Fruit fly (Drosophila melanogaster) whole organism, embryonic: ENCODE results near the gene CG15772.
A peak's percentile ranks its signal among the peaks of the same experiment; 100 is the strongest.

Experiments used
- B-H1 ChIP-seq: fragments of 200-800 bp; sonication (Bioruptor generic); IDR thresholded peaks from 3 replicates; pipeline ENCODE4 v1.3.6; 2022; ENCODE audit warnings: missing biosample characterization, missing genetic modification characterization
- Blimp-1 ChIP-seq: fragments of 200-800 bp; sonication (Bioruptor generic); optimal IDR thresholded peaks from 3 replicates; lab custom pipeline; 2018; ENCODE audit warnings: missing biosample characterization, missing genetic modification characterization, mild to moderate bottlenecking, moderate library complexity, missing genetic modification reagents
- BtbVII ChIP-seq: fragments of 200-800 bp; sonication (Bioruptor generic); optimal IDR thresholded peaks from 3 replicates; lab custom pipeline; 2017; ENCODE audit warnings: missing biosample characterization, mild to moderate bottlenecking, missing genetic modification characterization
- CG11560 ChIP-seq: fragments of 200-800 bp; sonication (Bioruptor generic); IDR thresholded peaks from 3 replicates; pipeline ENCODE4 v1.3.6; 2022; ENCODE audit warnings: missing biosample characterization, missing genetic modification characterization
- CG11696 ChIP-seq: fragments of 200-800 bp; sonication (Bioruptor generic); IDR thresholded peaks from 2 replicates; pipeline ENCODE4 v1.3.6; 2022; ENCODE audit warnings: missing biosample characterization, missing genetic modification characterization
- CG12942 ChIP-seq: fragments of 200-800 bp; sonication (Bioruptor generic); optimal IDR thresholded peaks from 3 replicates; lab custom pipeline; 2016; ENCODE audit warnings: missing biosample characterization, missing genetic modification characterization
- CG14710 ChIP-seq: fragments of 200-800 bp; sonication (Bioruptor generic); optimal IDR thresholded peaks from 3 replicates; lab custom pipeline; 2019; ENCODE audit warnings: missing biosample characterization, mild to moderate bottlenecking, missing genetic modification characterization, moderate library complexity
- CG17186 ChIP-seq: fragments of 200-800 bp; sonication (Bioruptor generic); optimal IDR thresholded peaks from 3 replicates; lab custom pipeline; 2017; ENCODE audit warnings: missing biosample characterization, missing genetic modification reagents, missing genetic modification characterization
- CG17359 ChIP-seq: fragments of 200-800 bp; sonication (Bioruptor generic); optimal IDR thresholded peaks from 3 replicates; lab custom pipeline; 2018; ENCODE audit warnings: missing biosample characterization, mild to moderate bottlenecking, missing genetic modification characterization, moderate library complexity
- CG17361 ChIP-seq: fragments of 200-800 bp; sonication (Bioruptor generic); IDR thresholded peaks from 3 replicates; pipeline ENCODE4 v1.3.6; 2022; ENCODE audit warnings: missing biosample characterization, missing genetic modification characterization
- CG18476 ChIP-seq: fragments of 200-800 bp; sonication (Bioruptor generic); optimal IDR thresholded peaks from 2 replicates; lab custom pipeline; 2016; ENCODE audit warnings: missing biosample characterization, mild to moderate bottlenecking, missing genetic modification characterization
- CG2120 ChIP-seq: fragments of 200-800 bp; sonication (Bioruptor generic); optimal IDR thresholded peaks from 3 replicates; lab custom pipeline; 2016; ENCODE audit warnings: missing biosample characterization, missing genetic modification characterization
- CG2875 ChIP-seq: fragments of 200-800 bp; sonication (Bioruptor generic); optimal IDR thresholded peaks from 2 replicates; lab custom pipeline; 2017; ENCODE audit warnings: missing biosample characterization, mild to moderate bottlenecking, missing genetic modification characterization, missing genetic modification reagents
- CG30431 ChIP-seq: fragments of 200-800 bp; sonication (Bioruptor generic); optimal IDR thresholded peaks from 2 replicates; lab custom pipeline; 2017; ENCODE audit warnings: missing biosample characterization, missing genetic modification characterization
- CG32767 ChIP-seq: fragments of 200-800 bp; sonication (Bioruptor generic); IDR thresholded peaks from 2 replicates; pipeline ENCODE4 v1.3.6; 2022; ENCODE audit warnings: missing biosample characterization, missing genetic modification characterization
- CG42726 ChIP-seq: fragments of 200-800 bp; sonication (Bioruptor generic); IDR thresholded peaks from 2 replicates; pipeline ENCODE4 v1.3.6; 2022; ENCODE audit warnings: missing biosample characterization, missing genetic modification characterization; ENCODE audit not compliant: partially characterized antibody
- CG4328 ChIP-seq: fragments of 200-800 bp; sonication (Bioruptor generic); optimal IDR thresholded peaks from 3 replicates; lab custom pipeline; 2017; ENCODE audit warnings: missing biosample characterization, missing genetic modification reagents, missing genetic modification characterization
- CG8944 ChIP-seq: fragments of 200-800 bp; sonication (Bioruptor generic); optimal IDR thresholded peaks from 3 replicates; lab custom pipeline; 2016; ENCODE audit warnings: missing biosample characterization, missing genetic modification characterization
- CG9817 ChIP-seq: fragments of 200-800 bp; sonication (Bioruptor generic); optimal IDR thresholded peaks from 2 replicates; lab custom pipeline; 2018; ENCODE audit warnings: missing biosample characterization, mild to moderate bottlenecking, missing genetic modification characterization, moderate library complexity
- Chrac-16 ChIP-seq: fragments of 200-800 bp; sonication (Bioruptor generic); optimal IDR thresholded peaks from 3 replicates; lab custom pipeline; 2016; ENCODE audit warnings: missing biosample characterization, missing genetic modification characterization
- CkIIα-i1 ChIP-seq: fragments of 200-800 bp; sonication (Bioruptor generic); IDR thresholded peaks from 2 replicates; pipeline ENCODE4 v1.3.6; 2022; ENCODE audit warnings: missing biosample characterization, missing genetic modification characterization
- Ets97D ChIP-seq: fragments of 200-800 bp; sonication (Bioruptor generic); optimal IDR thresholded peaks from 3 replicates; lab custom pipeline; 2016; ENCODE audit warnings: missing biosample characterization, missing genetic modification characterization
- Fer3 ChIP-seq: fragments of 200-800 bp; sonication (Bioruptor generic); optimal IDR thresholded peaks from 2 replicates; lab custom pipeline; 2018; ENCODE audit warnings: missing biosample characterization, mild to moderate bottlenecking, missing genetic modification characterization, moderate library complexity
- HmgD ChIP-seq: fragments of 200-800 bp; sonication (Bioruptor generic); optimal IDR thresholded peaks from 3 replicates; lab custom pipeline; 2016; ENCODE audit warnings: missing biosample characterization, missing genetic modification characterization
- MBD-R2 ChIP-seq: fragments of 200-800 bp; sonication (Bioruptor generic); IDR thresholded peaks from 2 replicates; pipeline ENCODE4 v1.3.6; 2022; ENCODE audit warnings: missing biosample characterization, missing genetic modification characterization
- Mad ChIP-seq: fragments of 200-800 bp; sonication (Bioruptor generic); optimal IDR thresholded peaks from 2 replicates; lab custom pipeline; 2016; ENCODE audit warnings: missing biosample characterization, missing genetic modification characterization
- Optix ChIP-seq: fragments of 200-800 bp; sonication (Bioruptor generic); IDR thresholded peaks from 3 replicates; pipeline ENCODE4 v1.3.6; 2022; ENCODE audit warnings: missing biosample characterization, missing genetic modification characterization
- Rx ChIP-seq: fragments of 200-800 bp; sonication (Bioruptor generic); IDR thresholded peaks from 2 replicates; pipeline ENCODE4 v1.3.6; 2022; ENCODE audit warnings: missing biosample characterization, missing genetic modification characterization
- Scr ChIP-seq: fragments of 200-800 bp; sonication (Bioruptor generic); IDR thresholded peaks from 2 replicates; pipeline ENCODE4 v1.3.6; 2022; ENCODE audit warnings: missing biosample characterization, missing genetic modification characterization; ENCODE audit not compliant: partially characterized antibody
- amos ChIP-seq: fragments of 200-800 bp; sonication (Bioruptor generic); IDR thresholded peaks from 2 replicates; pipeline ENCODE4 v1.3.6; 2022; ENCODE audit warnings: missing biosample characterization, missing genetic modification characterization; ENCODE audit not compliant: partially characterized antibody
- ara ChIP-seq: fragments of 200-800 bp; sonication (Bioruptor generic); IDR thresholded peaks from 2 replicates; pipeline ENCODE4 v1.3.6; 2022; ENCODE audit warnings: missing biosample characterization, missing genetic modification characterization
- disco-r ChIP-seq: fragments of 200-800 bp; sonication (Bioruptor generic); optimal IDR thresholded peaks from 2 replicates; lab custom pipeline; 2016; ENCODE audit warnings: missing biosample characterization, missing genetic modification characterization
- eve ChIP-seq, 2 experiments: fragments of >200 bp; optimal IDR thresholded peaks; 2 replicates each; lab custom pipeline; 2017; ENCODE audit warnings: missing biosample characterization in 2 of 2, missing genetic modification characterization in 2 of 2
- fd3F ChIP-seq: fragments of 200-800 bp; sonication (Bioruptor generic); optimal IDR thresholded peaks from 2 replicates; lab custom pipeline; 2018; ENCODE audit warnings: missing biosample characterization, mild to moderate bottlenecking, missing genetic modification characterization, moderate library complexity
- gce ChIP-seq: fragments of 200-800 bp; sonication (Bioruptor generic); IDR thresholded peaks from 3 replicates; pipeline ENCODE4 v1.3.6; 2022; ENCODE audit warnings: missing biosample characterization, missing genetic modification characterization
- lmd ChIP-seq: fragments of 200-800 bp; sonication (Bioruptor generic); IDR thresholded peaks from 2 replicates; pipeline ENCODE4 v1.3.6; 2022; ENCODE audit warnings: missing biosample characterization, missing genetic modification characterization
- nmo ChIP-seq: fragments of 200-800 bp; sonication (Bioruptor generic); optimal IDR thresholded peaks from 2 replicates; lab custom pipeline; 2018; ENCODE audit warnings: missing biosample characterization, mild to moderate bottlenecking, missing genetic modification characterization, moderate library complexity
- odd ChIP-seq: fragments of 200-800 bp; sonication (Bioruptor generic); optimal IDR thresholded peaks from 2 replicates; lab custom pipeline; 2017; ENCODE audit warnings: missing biosample characterization, mild to moderate bottlenecking, missing genetic modification characterization
- pum ChIP-seq: fragments of 200-800 bp; sonication (Bioruptor generic); optimal IDR thresholded peaks from 2 replicates; lab custom pipeline; 2016; ENCODE audit warnings: missing biosample characterization, missing genetic modification characterization
- sc ChIP-seq, 3 experiments: fragments of >200 bp in 2 of 3; fragments of 200-800 bp in 1 of 3; sonication (Bioruptor generic) in 1 of 3; optimal IDR thresholded peaks; 2 replicates in 2 of 3; 3 replicates in 1 of 3; lab custom pipeline; 2017; ENCODE audit warnings: mild to moderate bottlenecking in 1 of 3, missing biosample characterization in 1 of 3, missing genetic modification characterization in 1 of 3, missing genetic modification reagents in 1 of 3
- sim ChIP-seq: fragments of 200-800 bp; sonication (Bioruptor generic); IDR thresholded peaks from 2 replicates; pipeline ENCODE4 v1.3.6; 2022; ENCODE audit warnings: missing biosample characterization, missing genetic modification characterization
- sisA ChIP-seq: fragments of 200-800 bp; sonication (Bioruptor generic); IDR thresholded peaks from 2 replicates; pipeline ENCODE4 v1.3.6; 2022; ENCODE audit warnings: missing biosample characterization, missing genetic modification characterization
- tll ChIP-seq, 2 experiments: fragments of 200-800 bp in 1 of 2; fragments of >200 bp in 1 of 2; sonication (Bioruptor generic) in 1 of 2; optimal IDR thresholded peaks; 2 replicates each; lab custom pipeline; 2017 to 2019; ENCODE audit warnings: missing biosample characterization in 2 of 2, missing genetic modification characterization in 2 of 2, mild to moderate bottlenecking in 1 of 2, moderate library complexity in 1 of 2
- trem ChIP-seq: fragments of 200-800 bp; optimal IDR thresholded peaks from 3 replicates; lab custom pipeline; 2019; ENCODE audit warnings: missing biosample characterization, mild to moderate bottlenecking, missing genetic modification characterization, moderate library complexity
- unc-4 ChIP-seq: fragments of 200-800 bp; sonication (Bioruptor generic); IDR thresholded peaks from 2 replicates; pipeline ENCODE4 v1.3.6; 2022; ENCODE audit warnings: missing biosample characterization, missing genetic modification characterization; ENCODE audit not compliant: partially characterized antibody
- vfl ChIP-seq: fragments of 200-800 bp; sonication (Bioruptor generic); optimal IDR thresholded peaks from 2 replicates; lab custom pipeline; 2016; ENCODE audit warnings: missing biosample characterization, missing genetic modification characterization
- wdn ChIP-seq: fragments of 200-800 bp; sonication (Bioruptor generic); IDR thresholded peaks from 2 replicates; pipeline ENCODE4 v1.3.6; 2022; ENCODE audit warnings: missing biosample characterization, missing genetic modification characterization

The CG15772 gene

dm6 chrX:5754837-5755828 lies 3.1 kb downstream of the CG15772 start, which contains the start of the genes lin-52 and CG15771 (continued):
- peak; percentile 91 for TF ChIP-seq CG2875 (GFP tag; lab: Kevin White, UChicago)
- 0 out of 2 replicates have a peak, but pooled peaks have one; percentile 37 for TF ChIP-seq CG42726
- TF ChIP-seq Optix (GFP tag; lab: Robert Waterston, UW): peak; percentile 95
- TF ChIP-seq Fer3 (tag; lab: Kevin White, UChicago): peak; percentile 93
- TF ChIP-seq ara: peak; percentile 94
- TF ChIP-seq Rx (GFP tag; lab: Robert Waterston, UW): peak; percentile 90
- TF ChIP-seq CG17361 (GFP tag; lab: Robert Waterston, UW): peak; percentile 93
- peak; percentile 43 for TF ChIP-seq HmgD (GFP tag; lab: Kevin White, UChicago)
- TF ChIP-seq CG12942 (GFP tag; lab: Kevin White, UChicago): peak; percentile 86
- peak; percentile 71 for TF ChIP-seq Scr (GFP tag; lab: Robert Waterston, UW)
- TF ChIP-seq sisA (GFP tag; lab: Robert Waterston, UW): peak; percentile 97
- TF ChIP-seq sim (GFP tag; lab: Robert Waterston, UW): peak; percentile 92
- TF ChIP-seq CG32767: peak; percentile 96
- peak; percentile 65 for TF ChIP-seq Ets97D (GFP tag; lab: Kevin White, UChicago)
- peak; percentile 90 for TF ChIP-seq wdn (GFP tag; lab: Robert Waterston, UW)
- peak; percentile 67 for TF ChIP-seq unc-4 (GFP tag; lab: Robert Waterston, UW)
- TF ChIP-seq fd3F (GFP tag; lab: Kevin White, UChicago): peak; percentile 90
- TF ChIP-seq CG14710 (tag; lab: Kevin White, UChicago): peak; percentile 90
- TF ChIP-seq sc (optimal IDR thresholded peaks at IDR 0.05; lab: Kevin White, UChicago): no peak
- peak; percentile 87 for TF ChIP-seq sc (GFP tag; optimal IDR thresholded peaks at IDR 0.05; lab: Kevin White, UChicago)
- peak; percentile 96 for TF ChIP-seq odd (GFP tag; lab: Kevin White, UChicago)
- TF ChIP-seq CG4328 (GFP tag; lab: Kevin White, UChicago): peak; percentile 97
- peak; percentile 95 for TF ChIP-seq CG9817 (tag; lab: Kevin White, UChicago)
- peak in 1 of 2 experiments; percentile 15 for TF ChIP-seq tll (GFP tag; optimal IDR thresholded peaks at IDR 0.05; lab: Kevin White, UChicago)
- peak; percentile 95 for TF ChIP-seq CG11560 (tag; lab: Robert Waterston, UW)
- peak; percentile 94 for TF ChIP-seq nmo (GFP tag; lab: Kevin White, UChicago)
- TF ChIP-seq Mad (GFP tag; lab: Kevin White, UChicago): peak; percentile 82
- TF ChIP-seq eve (GFP tag; optimal IDR thresholded peaks at IDR 0.05; lab: Kevin White, UChicago): no peak
- TF ChIP-seq pum (GFP tag; lab: Kevin White, UChicago): peak; percentile 72
- peak; percentile 75; the same call in 1 of the 2 replicates for TF ChIP-seq CG11696
- TF ChIP-seq CG18476: peak; percentile 90
- TF ChIP-seq trem (tag; lab: Kevin White, UChicago): peak; percentile 82
- TF ChIP-seq MBD-R2 (GFP tag; lab: Robert Waterston, UW): peak; percentile 74
- peak; percentile 76 for TF ChIP-seq CkIIα-i1
- TF ChIP-seq amos (GFP tag; lab: Robert Waterston, UW): peak; percentile 69
- peak; percentile 92 for TF ChIP-seq CG2120 (GFP tag; lab: Kevin White, UChicago)
- peak; percentile 93 for TF ChIP-seq CG17359 (tag; lab: Kevin White, UChicago)
- TF ChIP-seq vfl: peak; percentile 83
- peak; percentile 90 for TF ChIP-seq CG30431 (GFP tag; lab: Kevin White, UChicago)
- peak; percentile 40 for TF ChIP-seq CG8944 (GFP tag; lab: Kevin White, UChicago)
- TF ChIP-seq B-H1 (GFP tag; lab: Robert Waterston, UW): peak; percentile 85
- peak; percentile 62 for TF ChIP-seq CG17186 (GFP tag; lab: Kevin White, UChicago)
- peak; percentile 90 for TF ChIP-seq Blimp-1 (GFP tag; lab: Kevin White, UChicago)
- TF ChIP-seq Chrac-16 (GFP tag; lab: Kevin White, UChicago): peak; percentile 93
- peak; percentile 52 for TF ChIP-seq disco-r (GFP tag; lab: Kevin White, UChicago)
- peak; percentile 96 for TF ChIP-seq BtbVII (GFP tag; lab: Kevin White, UChicago)
- TF ChIP-seq lmd (GFP tag; lab: Robert Waterston, UW): peak; percentile 97
- TF ChIP-seq gce (GFP tag; lab: Robert Waterston, UW): peak; percentile 89
